Worm (Caenorhabditis elegans): ENCODE data around the gene aqp-11.

The aqp-11 gene

DNA sequence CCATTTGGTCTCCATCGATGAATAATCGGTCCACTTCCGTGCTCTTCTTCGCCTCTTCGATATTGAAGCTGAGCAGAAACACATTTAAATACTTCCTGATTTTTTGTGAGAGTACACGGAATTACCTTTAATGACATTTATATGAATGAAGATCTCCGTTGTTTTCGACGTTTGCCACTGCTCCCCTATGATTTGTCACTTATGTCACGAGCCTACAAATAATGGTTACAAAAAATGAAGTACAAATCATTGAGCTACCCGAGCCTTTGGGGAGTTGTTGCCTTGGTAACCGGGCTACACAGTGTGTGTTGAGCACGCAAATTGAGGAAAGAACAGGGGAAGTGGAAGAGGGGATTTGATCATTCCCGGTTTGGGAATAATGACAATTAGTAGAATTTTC is 13.2 kb downstream of the aqp-11 start, which contains the start of gene dyf-2:
TSS of gene dyf-2 (minus strand) at position 137 of the 400 bp plus-strand sequence.
- TF ChIP-seq unc-62 (GFP tag; optimal IDR thresholded peaks at IDR 0.05) = no peak

ce11 chrIII:13687211-13687610 is 14.1 kb downstream of the aqp-11 start, which contains the start of gene cul-2:
TSS of gene cul-2 (plus strand) at chrIII:13687269.
- no peak for TF ChIP-seq unc-62 (GFP tag; optimal IDR thresholded peaks at IDR 0.05)

ce11 chrIII:13692555-13692954 is 19.5 kb downstream of the aqp-11 start, which contains the start of gene cyn-2:
TSS of gene cyn-2 (plus strand) at chrIII:13692668.
- no peak for TF ChIP-seq unc-62 (GFP tag; optimal IDR thresholded peaks at IDR 0.05)

ce11 chrIII:13693187-13693586 is 20.1 kb downstream of the aqp-11 start:
- no peak for TF ChIP-seq unc-62 (GFP tag; optimal IDR thresholded peaks at IDR 0.05)

- no peak for TF ChIP-seq unc-62 (GFP tag; optimal IDR thresholded peaks at IDR 0.05)
Measured at ce11 chrIII:13694048-13694447, 21.0 kb downstream of the aqp-11 start.

- TF ChIP-seq unc-62 (GFP tag; optimal IDR thresholded peaks at IDR 0.05) = no peak
Measured at ce11 chrIII:13695588-13695987, 22.5 kb downstream of the aqp-11 start.

DNA sequence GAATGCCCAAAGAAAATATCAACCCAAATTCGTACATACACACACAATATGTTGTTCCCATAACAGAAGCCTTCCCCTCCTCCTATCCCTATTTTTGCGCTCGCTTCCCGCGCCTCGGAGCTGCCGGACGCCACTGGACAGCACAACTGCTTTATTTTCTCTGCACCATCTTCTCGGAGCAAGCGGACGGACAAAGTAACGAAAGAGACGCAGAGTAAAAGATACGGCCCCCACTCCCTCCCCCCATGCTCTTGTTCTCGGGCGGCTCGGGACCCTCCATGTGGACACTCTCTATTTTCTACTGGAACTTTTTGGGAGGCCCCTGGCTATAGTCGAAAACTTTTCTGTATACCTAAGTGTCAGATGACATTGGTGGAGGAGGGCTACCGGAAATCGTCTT is 24.7 kb downstream of the aqp-11 start:
- no peak for TF ChIP-seq unc-62 (GFP tag; optimal IDR thresholded peaks at IDR 0.05)

DNA sequence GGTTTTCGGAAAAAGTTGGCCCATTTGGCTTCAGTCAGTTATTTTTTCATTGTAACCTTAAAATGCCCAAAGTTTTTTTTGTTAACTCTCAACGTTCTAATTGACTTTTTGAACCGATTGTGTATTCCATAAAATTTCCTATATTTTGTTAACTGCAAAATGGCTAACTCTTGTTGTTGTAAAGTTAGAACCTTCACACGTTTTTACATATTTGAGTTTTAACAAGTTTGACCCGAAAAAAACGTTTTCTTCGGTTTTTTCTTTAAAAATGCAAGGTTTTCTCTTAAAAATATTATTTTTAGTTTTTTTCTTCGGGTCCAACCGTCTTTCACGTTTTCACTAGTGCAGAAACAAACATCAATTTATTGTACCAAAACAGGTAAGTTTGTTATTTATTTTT is 28.6 kb downstream of the aqp-11 start, which contains the start of gene lit-1:
TSS of gene lit-1 (plus strand) at position 301 of the 400 bp plus-strand sequence.
- TF ChIP-seq unc-62 (GFP tag; optimal IDR thresholded peaks at IDR 0.05) = no peak

- no peak for TF ChIP-seq unc-62 (GFP tag; optimal IDR thresholded peaks at IDR 0.05)
Measured at ce11 chrIII:13708415-13708814, 35.3 kb downstream of the aqp-11 start.

DNA sequence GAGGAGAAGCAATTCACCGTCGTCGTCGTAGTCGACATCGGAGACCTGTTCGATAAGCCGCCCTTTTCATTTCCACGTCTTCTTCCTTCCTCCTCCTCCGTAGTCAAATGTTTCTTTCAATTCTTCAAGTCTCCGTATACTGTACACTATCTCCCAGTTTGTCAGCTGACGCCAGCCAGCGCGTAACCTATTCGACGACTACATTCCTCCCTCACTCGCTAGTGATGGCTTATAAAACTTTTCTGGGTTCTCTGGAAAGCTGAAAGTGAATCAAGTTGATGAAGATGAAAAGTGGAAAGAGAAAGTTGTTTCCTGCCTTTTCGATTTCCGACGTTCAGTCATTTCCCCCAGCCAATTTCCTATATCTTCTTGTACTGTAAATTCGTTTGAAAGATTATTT is 36.0 kb downstream of the aqp-11 start:
- TF ChIP-seq unc-62 (GFP tag; optimal IDR thresholded peaks at IDR 0.05) = no peak

ce11 chrIII:13710666-13711065 is 37.6 kb downstream of the aqp-11 start:
- no peak for TF ChIP-seq unc-62 (GFP tag; optimal IDR thresholded peaks at IDR 0.05)

DNA sequence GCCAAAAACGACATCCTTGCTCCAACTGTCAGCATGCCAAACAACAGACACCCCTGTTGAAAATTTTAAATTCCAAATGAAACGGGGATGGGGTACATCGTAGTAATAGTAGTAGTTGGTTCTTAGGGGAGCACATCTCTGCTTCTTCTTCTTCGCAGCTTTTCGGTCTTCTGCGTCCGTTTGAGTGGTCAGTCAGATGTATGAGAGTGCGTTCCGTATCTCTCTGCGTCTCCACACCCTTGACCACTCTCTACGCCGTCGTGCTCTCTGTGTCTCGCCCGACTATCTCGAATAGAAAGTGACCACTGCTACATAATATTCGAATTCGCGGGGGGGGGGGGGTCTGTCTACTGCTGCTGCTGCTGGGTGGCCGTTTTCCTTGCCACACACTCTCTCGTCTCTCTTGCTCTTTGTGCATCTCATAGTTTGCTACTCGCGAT is 39.8 kb downstream of the aqp-11 start:
- no peak for TF ChIP-seq unc-62 (GFP tag; optimal IDR thresholded peaks at IDR 0.05)

ce11 chrIII:13713807-13714206 is 40.7 kb downstream of the aqp-11 start:
- no peak for TF ChIP-seq unc-62 (GFP tag; optimal IDR thresholded peaks at IDR 0.05)

DNA sequence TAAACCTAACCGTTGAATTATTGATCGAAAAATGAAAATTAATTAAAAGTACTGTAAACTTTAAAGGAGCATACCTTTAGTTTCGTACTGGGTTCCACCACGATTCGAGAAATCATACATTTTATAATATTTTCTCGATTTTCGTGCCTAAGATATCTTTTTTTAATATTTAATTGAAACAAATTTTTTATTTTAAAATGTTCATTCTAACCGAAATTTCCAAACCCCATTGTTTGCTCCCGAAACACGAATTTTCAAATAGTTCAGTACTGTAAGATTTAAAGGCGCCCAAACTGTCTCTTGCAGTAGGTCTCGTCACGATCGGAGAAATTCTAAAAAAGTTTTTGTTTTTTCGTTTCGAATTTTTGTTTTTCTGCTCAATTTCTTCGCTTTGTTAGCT is 41.9 kb downstream of the aqp-11 start:
- TF ChIP-seq unc-62 (GFP tag; optimal IDR thresholded peaks at IDR 0.05) = no peak

DNA sequence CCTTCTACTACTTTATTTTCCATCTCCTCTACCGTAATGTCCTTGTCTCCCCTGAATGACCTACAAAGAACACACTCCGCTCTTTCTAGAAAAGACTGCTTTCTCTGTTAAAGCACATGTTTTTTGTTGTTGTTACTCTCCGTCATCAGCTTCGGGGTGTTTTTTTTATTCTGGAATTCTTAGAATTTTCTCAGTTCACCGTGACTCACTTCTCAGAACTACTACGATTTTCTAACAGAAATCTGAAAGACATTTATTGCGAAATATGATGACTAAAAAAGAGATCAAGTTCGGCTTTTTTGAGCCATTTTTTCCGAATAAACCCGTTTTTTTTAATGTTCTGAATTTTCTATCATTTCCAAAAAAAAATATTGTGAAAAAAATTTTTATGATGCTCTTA is 43.2 kb downstream of the aqp-11 start:
- no peak for TF ChIP-seq unc-62 (GFP tag; optimal IDR thresholded peaks at IDR 0.05)

- no peak for TF ChIP-seq unc-62 (GFP tag; optimal IDR thresholded peaks at IDR 0.05)
Measured at ce11 chrIII:13716831-13717230, 43.8 kb downstream of the aqp-11 start.

DNA sequence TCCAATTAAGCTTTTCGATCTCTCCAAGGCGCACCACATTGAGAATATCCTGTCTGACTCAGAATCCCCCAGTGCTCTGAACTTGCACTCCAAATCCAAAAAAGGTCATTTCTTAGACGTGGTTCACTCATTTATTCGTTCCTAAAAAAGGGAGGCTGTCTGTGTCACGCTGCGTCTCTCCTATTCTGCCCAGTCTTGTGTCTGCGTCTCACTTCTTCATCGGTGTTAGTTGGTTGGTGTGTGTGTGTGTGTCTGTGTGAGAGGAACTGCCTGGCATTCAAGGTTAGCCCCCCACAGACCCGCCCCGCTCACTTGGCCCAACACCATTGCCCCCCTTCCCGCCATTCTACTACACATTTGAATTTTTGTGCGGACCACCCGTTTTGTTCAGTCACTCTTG is 44.4 kb downstream of the aqp-11 start:
- no peak for TF ChIP-seq unc-62 (GFP tag; optimal IDR thresholded peaks at IDR 0.05)

ce11 chrIII:13718403-13718969 is 45.4 kb downstream of the aqp-11 start:
- no peak for TF ChIP-seq unc-62 (GFP tag; optimal IDR thresholded peaks at IDR 0.05)

Measured in whole organism, dauer.